Worm (Caenorhabditis elegans): Measurements from ENCODE around the gene C34B4.5.

C34B4.5 gene

DNA sequence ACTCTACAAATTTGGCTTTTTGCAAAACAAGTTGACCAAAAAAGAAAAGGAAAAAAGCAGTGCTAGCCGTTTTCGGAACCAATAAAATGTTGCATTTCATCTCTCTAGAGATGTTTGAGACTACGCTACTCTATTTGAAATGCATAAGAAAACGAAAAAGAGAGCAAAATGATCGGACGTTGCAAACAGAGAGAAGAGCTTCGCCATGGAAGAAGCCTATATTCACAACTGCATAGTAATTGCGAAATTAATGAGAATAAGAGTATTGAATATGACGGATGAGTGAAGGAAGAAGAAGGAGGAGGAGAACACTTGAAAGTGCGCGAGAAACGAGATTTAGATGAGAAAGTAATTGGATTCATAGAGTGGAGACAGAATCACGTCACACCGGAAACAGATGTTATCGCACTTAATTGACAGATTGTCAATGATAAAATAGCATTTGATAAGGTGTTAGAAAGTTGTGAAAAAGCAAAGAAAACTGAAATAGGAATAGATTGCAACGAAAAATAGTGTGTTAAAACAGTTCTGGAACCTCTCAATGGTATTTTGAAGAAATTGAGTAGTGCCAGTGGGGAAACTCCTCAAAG is 10.2 kb downstream of the C34B4.5 start:
- TF ChIP-seq hnd-1 (tag; optimal IDR thresholded peaks at IDR 0.05) (no peak), hmbx-1 (tag; optimal IDR thresholded peaks at IDR 0.05) (no peak), ama-1 (optimal IDR thresholded peaks at IDR 0.05) (no peak), ceh-36 (tag; optimal IDR thresholded peaks at IDR 0.05) (no peak), pes-1 (GFP tag; IDR thresholded peaks at IDR 0.05) (no peak), ceh-13 (GFP tag; optimal IDR thresholded peaks at IDR 0.05) (no peak), tra-4 (tag; optimal IDR thresholded peaks at IDR 0.05) (no peak)

DNA sequence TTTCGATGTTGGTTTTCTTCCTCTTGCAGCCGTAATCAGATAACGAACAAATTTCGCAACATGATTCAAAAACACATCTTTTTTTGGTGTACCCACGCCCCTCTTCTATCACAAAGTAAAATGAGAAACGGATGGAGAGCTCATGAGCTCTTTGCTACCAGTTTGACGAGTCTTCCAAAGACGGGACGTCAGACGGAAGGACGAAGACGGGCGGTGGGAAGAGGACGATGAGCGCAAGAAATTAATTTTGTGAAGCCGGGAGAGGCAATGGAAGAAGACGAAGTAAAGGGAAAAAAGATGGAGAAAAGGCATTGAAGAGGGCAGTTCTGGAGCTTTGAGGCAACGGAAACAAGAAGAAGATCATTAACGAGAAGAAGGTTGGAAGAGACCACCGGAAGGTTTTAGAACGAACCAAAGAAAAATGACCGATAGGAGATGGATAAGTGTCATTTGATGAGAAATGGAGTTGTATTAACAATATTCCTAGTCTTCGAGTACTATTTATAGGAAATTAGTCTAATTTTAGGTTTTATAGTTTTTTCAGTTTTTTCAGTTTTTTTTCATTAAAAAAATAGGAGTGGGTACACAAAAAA is 15.9 kb downstream of the C34B4.5 start:
- no peak for TF ChIP-seq ceh-36 (tag; optimal IDR thresholded peaks at IDR 0.05)
- TF ChIP-seq hnd-1 (tag; optimal IDR thresholded peaks at IDR 0.05), result no peak
- no peak for TF ChIP-seq F13C5.2 (tag; optimal IDR thresholded peaks at IDR 0.05)

DNA sequence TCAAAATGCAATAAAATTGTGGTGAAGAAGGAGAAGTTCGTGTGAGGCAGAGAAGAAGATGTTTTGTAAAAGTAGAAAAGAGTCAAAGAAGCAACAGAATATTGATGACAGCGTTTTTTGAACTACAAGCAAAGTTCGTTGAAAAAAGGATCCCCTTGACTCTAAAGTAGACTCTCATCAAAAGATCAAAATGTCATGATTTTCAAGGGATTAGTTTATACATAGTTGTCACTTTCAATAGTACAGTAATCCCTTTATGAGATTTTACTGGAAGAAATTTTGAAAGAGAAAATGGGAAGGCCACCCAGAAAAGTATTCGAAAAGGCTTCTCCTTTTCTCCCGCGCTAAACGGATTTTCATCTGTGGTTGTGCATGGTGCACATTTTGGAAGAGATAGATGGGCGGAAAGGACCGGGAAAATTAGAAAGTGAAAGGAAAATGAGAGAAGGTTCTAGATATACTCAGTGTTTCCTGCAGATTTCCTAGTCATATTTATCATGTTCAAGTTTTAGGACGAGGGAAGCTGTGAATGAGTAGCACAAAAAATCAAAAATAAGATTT is 17.3 kb downstream of the C34B4.5 start:
- no peak for TF ChIP-seq tbx-11 (GFP tag; IDR thresholded peaks at IDR 0.05)
- TF ChIP-seq tra-4 (tag; optimal IDR thresholded peaks at IDR 0.05), result no peak
- TF ChIP-seq pes-1 (GFP tag; IDR thresholded peaks at IDR 0.05), result no peak

DNA sequence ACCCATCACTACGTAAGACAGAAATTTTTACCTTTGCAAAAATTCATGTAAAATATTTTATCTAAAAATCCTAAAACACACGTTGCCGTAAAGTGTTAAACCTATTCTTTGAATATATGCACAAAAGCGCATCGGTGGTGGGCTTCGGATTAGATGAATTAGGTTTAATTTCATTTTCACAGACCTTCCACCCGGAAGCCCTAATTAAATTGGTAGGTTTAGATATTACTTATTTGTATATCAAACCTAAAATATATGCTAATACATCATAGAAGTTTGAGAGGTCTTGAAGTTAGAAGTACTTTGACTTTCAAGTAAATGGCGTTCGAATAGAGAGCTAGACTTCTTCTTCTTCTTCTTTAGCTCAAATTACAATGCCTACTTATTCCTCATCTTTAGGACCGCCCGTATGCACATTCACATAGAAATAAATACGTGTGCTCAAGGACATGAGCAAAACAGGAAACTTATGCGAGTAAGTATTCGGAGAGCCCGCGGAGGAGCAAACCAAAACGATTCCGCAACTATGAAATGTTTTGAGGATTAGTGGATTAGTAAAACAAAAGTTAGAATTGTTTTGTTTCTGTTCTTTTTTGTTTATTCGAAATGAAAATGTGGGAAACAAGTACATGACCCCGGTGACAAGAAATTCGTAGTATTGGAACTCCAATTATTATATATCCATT is 18.9 kb downstream of the C34B4.5 start:
- TF ChIP-seq hmbx-1 (tag; optimal IDR thresholded peaks at IDR 0.05), result no peak
- TF ChIP-seq tbx-11 (GFP tag; IDR thresholded peaks at IDR 0.05), result no peak
- no peak for TF ChIP-seq B0310.2 (tag; optimal IDR thresholded peaks at IDR 0.05)
- TF ChIP-seq flt-1 (GFP tag; IDR thresholded peaks at IDR 0.05), result no peak
- TF ChIP-seq aly-1 (tag; optimal IDR thresholded peaks at IDR 0.05), result no peak
- no peak for TF ChIP-seq ceh-36 (tag; optimal IDR thresholded peaks at IDR 0.05)
- no peak for TF ChIP-seq sea-1 (GFP tag; conservative IDR thresholded peaks at IDR 0.05)
- no peak for TF ChIP-seq tra-4 (tag; optimal IDR thresholded peaks at IDR 0.05)
- TF ChIP-seq hnd-1 (tag; optimal IDR thresholded peaks at IDR 0.05), result no peak
- no peak for TF ChIP-seq ceh-13 (GFP tag; optimal IDR thresholded peaks at IDR 0.05)
- TF ChIP-seq scrt-1 (GFP tag; IDR thresholded peaks at IDR 0.05), result no peak
- no peak for TF ChIP-seq F13C5.2 (tag; optimal IDR thresholded peaks at IDR 0.05)
- no peak for TF ChIP-seq ama-1 (optimal IDR thresholded peaks at IDR 0.05)
- TF ChIP-seq tbx-37 (GFP tag; conservative IDR thresholded peaks at IDR 0.05), result no peak
- no peak for TF ChIP-seq ets-7 (tag; optimal IDR thresholded peaks at IDR 0.05)
- TF ChIP-seq pes-1 (GFP tag; IDR thresholded peaks at IDR 0.05), result no peak
- no peak for TF ChIP-seq hmg-4 (GFP tag; optimal IDR thresholded peaks at IDR 0.05)

DNA sequence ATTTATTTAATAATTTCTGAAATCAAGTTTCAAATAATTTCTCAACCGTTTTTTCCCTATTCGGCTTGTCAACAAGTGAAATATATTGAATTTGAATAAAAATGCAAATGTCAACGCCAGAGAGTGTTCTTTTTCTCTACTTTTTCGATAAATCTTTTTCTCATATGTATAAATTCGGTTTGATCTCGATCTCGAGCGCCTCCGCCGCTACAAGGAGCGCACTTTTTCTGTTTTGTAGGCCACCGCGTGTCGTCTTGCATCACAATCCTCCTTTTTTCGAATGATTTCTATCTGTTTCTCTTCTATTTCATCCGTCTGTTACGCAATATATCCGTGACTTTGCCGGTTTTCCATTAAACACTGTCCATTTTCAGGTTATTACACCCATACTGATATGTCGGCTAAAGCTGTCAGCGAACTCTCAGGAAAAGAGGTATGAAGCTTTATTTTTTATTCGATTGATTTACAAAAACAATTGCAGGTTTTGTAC is 20.4 kb downstream of the C34B4.5 start, which contains the start of gene acly-2:
TSS of gene acly-2 (plus strand) at position 375 of the 490 bp plus-strand sequence.
- TF ChIP-seq flt-1 (GFP tag; IDR thresholded peaks at IDR 0.05) (no peak), F13C5.2 (tag; optimal IDR thresholded peaks at IDR 0.05) (no peak), scrt-1 (GFP tag; IDR thresholded peaks at IDR 0.05) (no peak), ceh-13 (GFP tag; optimal IDR thresholded peaks at IDR 0.05) (no peak), tbx-37 (GFP tag; conservative IDR thresholded peaks at IDR 0.05) (no peak), sea-1 (GFP tag; conservative IDR thresholded peaks at IDR 0.05) (no peak), hmg-4 (GFP tag; optimal IDR thresholded peaks at IDR 0.05) (no peak), B0310.2 (tag; optimal IDR thresholded peaks at IDR 0.05) (no peak)

DNA sequence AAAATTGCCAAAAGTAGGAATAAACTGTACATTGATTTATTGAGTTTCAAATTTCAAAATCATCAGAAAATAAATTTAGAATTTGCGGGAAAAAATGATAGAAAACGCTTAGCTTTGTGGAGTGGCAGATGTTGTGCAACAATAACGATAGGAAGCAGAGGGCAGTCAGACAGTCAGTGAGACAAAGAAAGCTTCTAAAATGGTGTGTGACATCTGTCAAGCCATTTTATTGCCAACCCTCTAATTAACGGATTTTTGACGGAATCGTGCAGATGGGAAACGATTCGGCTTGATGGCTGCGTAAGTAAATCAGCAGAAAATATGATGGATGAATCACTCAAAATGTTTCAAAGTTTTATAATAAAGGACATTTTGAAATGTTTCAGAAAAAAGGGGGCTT is 24.3 kb downstream of the C34B4.5 start, which contains the start of gene max-1:
TSS of gene max-1 (minus strand) at position 124 of the 400 bp plus-strand sequence.
- TF ChIP-seq hmbx-1 (tag; optimal IDR thresholded peaks at IDR 0.05), result no peak
- no peak for TF ChIP-seq flt-1 (GFP tag; IDR thresholded peaks at IDR 0.05)
- no peak for TF ChIP-seq ceh-13 (GFP tag; optimal IDR thresholded peaks at IDR 0.05)
- no peak for TF ChIP-seq ceh-36 (tag; optimal IDR thresholded peaks at IDR 0.05)
- no peak for TF ChIP-seq aly-1 (tag; optimal IDR thresholded peaks at IDR 0.05)
- TF ChIP-seq sea-1 (GFP tag; conservative IDR thresholded peaks at IDR 0.05), result no peak
- TF ChIP-seq hnd-1 (tag; optimal IDR thresholded peaks at IDR 0.05), result no peak
- no peak for TF ChIP-seq tra-4 (tag; optimal IDR thresholded peaks at IDR 0.05)
- TF ChIP-seq pes-1 (GFP tag; IDR thresholded peaks at IDR 0.05), result no peak
- no peak for TF ChIP-seq scrt-1 (GFP tag; IDR thresholded peaks at IDR 0.05)
- no peak for TF ChIP-seq ama-1 (optimal IDR thresholded peaks at IDR 0.05)
- no peak for TF ChIP-seq B0310.2 (tag; optimal IDR thresholded peaks at IDR 0.05)
- TF ChIP-seq ets-7 (tag; optimal IDR thresholded peaks at IDR 0.05), result no peak
- no peak for TF ChIP-seq tbx-37 (GFP tag; conservative IDR thresholded peaks at IDR 0.05)
- TF ChIP-seq F13C5.2 (tag; optimal IDR thresholded peaks at IDR 0.05), result no peak

DNA sequence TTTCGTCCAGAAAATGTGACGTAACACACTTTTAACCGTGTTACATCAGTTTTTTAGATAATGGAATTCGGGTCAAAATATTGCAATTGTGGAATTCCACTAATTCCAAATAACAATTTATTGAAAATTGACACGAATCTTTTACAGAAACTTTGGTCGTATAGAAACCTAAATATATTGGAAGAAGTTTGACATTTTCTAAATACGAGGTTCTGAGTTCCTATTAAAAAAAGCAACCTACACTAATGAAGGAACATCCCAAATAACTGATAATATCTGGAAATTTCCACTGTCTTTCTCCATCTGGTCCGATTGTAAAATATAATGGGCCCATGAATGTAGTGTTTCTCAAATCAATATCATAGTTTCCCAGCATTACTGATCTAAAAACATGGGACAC is 25.5 kb downstream of the C34B4.5 start:
- TF ChIP-seq ama-1 (optimal IDR thresholded peaks at IDR 0.05) (no peak), tbx-37 (GFP tag; conservative IDR thresholded peaks at IDR 0.05) (no peak), ets-7 (tag; optimal IDR thresholded peaks at IDR 0.05) (no peak), scrt-1 (GFP tag; IDR thresholded peaks at IDR 0.05) (no peak), ceh-36 (tag; optimal IDR thresholded peaks at IDR 0.05) (no peak), pes-1 (GFP tag; IDR thresholded peaks at IDR 0.05) (no peak), ceh-13 (GFP tag; optimal IDR thresholded peaks at IDR 0.05) (no peak), tbx-11 (GFP tag; IDR thresholded peaks at IDR 0.05) (no peak), B0310.2 (tag; optimal IDR thresholded peaks at IDR 0.05) (no peak), sea-1 (GFP tag; conservative IDR thresholded peaks at IDR 0.05) (no peak), F13C5.2 (tag; optimal IDR thresholded peaks at IDR 0.05) (no peak), hmg-4 (GFP tag; optimal IDR thresholded peaks at IDR 0.05) (no peak), hnd-1 (tag; optimal IDR thresholded peaks at IDR 0.05) (no peak)

Measured in whole organism, early embryonic.